Fruit fly (Drosophila melanogaster): ENCODE results near the gene CG5157.

- TF ChIP-seq Vsx2 (GFP tag; optimal IDR thresholded peaks at IDR 0.05; ENCODE audit: partially characterized antibody) (no peak), CrebA (GFP tag; optimal IDR thresholded peaks at IDR 0.05; ENCODE audit: borderline replicate concordance) (no peak), psq (GFP tag; optimal IDR thresholded peaks at IDR 0.05) (no peak), pan (optimal IDR thresholded peaks at IDR 0.05) (no peak)
These were observed 47.3 kb downstream of the CG5157 start, which contains the start of the genes CG5235 and ClC-c for dm6 chr3L:16090330-16090803.
